Fruit fly (Drosophila melanogaster): ENCODE results near the gene Acbp2.

Acbp2 gene

dm6 chr3L:7090764-7091163 lies 40.9 kb upstream of the Acbp2 start (continued):
- TF ChIP-seq Blimp-1 (GFP tag; optimal IDR thresholded peaks at IDR 0.05): peak; percentile 67
- peak; percentile 37; the same call in 1 of the 2 replicates for TF ChIP-seq klu (GFP tag; IDR thresholded peaks at IDR 0.05)
- TF ChIP-seq CG6791 (GFP tag; IDR thresholded peaks at IDR 0.05; ENCODE audit: partially characterized antibody): no peak
- peak; percentile 52 for TF ChIP-seq CG18764 (GFP tag; optimal IDR thresholded peaks at IDR 0.05)
- TF ChIP-seq CG1792 (GFP tag; optimal IDR thresholded peaks at IDR 0.05): peak; percentile 39
- peak; percentile 21 for TF ChIP-seq jumu (GFP tag; optimal IDR thresholded peaks at IDR 0.05)
- TF ChIP-seq CG10654 (GFP tag; optimal IDR thresholded peaks at IDR 0.05): peak; percentile 58
- TF ChIP-seq ERR (GFP tag; optimal IDR thresholded peaks at IDR 0.05): peak; percentile 25
- no peak for TF ChIP-seq HLHmδ (GFP tag; optimal IDR thresholded peaks at IDR 0.05)
- TF ChIP-seq CG33213 (GFP tag; optimal IDR thresholded peaks at IDR 0.05): peak; percentile 62
- TF ChIP-seq Xbp1 (GFP tag; optimal IDR thresholded peaks at IDR 0.05): peak; percentile 59
- TF ChIP-seq CG11560 (tag; IDR thresholded peaks at IDR 0.05): peak; percentile 21; the same call in 1 of the 3 replicates
- peak; percentile 22; the same call in 1 of the 2 replicates for TF ChIP-seq Gsc (GFP tag; IDR thresholded peaks at IDR 0.05)
- TF ChIP-seq slou (GFP tag; optimal IDR thresholded peaks at IDR 0.05): no peak
- peak; percentile 65 for TF ChIP-seq Fer3 (tag; optimal IDR thresholded peaks at IDR 0.05)
- no peak for TF ChIP-seq insv (GFP tag; optimal IDR thresholded peaks at IDR 0.05)
- TF ChIP-seq CG13775 (GFP tag; optimal IDR thresholded peaks at IDR 0.05): no peak
- peak; percentile 24 for TF ChIP-seq Myb (GFP tag; optimal IDR thresholded peaks at IDR 0.05)
- TF ChIP-seq gt (GFP tag; IDR thresholded peaks at IDR 0.05): no peak
- TF ChIP-seq lilli (GFP tag; optimal IDR thresholded peaks at IDR 0.05): peak; percentile 29
- no peak for TF ChIP-seq eyg (GFP tag; optimal IDR thresholded peaks at IDR 0.05)
- peak; percentile 67 for TF ChIP-seq CG7372 (GFP tag; IDR thresholded peaks at IDR 0.05)
- peak; percentile 5 for TF ChIP-seq Spps (tag; optimal IDR thresholded peaks at IDR 0.05)
- no peak for TF ChIP-seq CG2129 (GFP tag; IDR thresholded peaks at IDR 0.05; ENCODE audit: partially characterized antibody)
- TF ChIP-seq jigr1 (GFP tag; IDR thresholded peaks at IDR 0.05): peak; percentile 63; the same call in 1 of the 3 replicates
- TF ChIP-seq sna (GFP tag; IDR thresholded peaks at IDR 0.05; ENCODE audit: partially characterized antibody): no peak
- peak; percentile 16 for TF ChIP-seq dm (GFP tag; optimal IDR thresholded peaks at IDR 0.05)
- peak; percentile 46 for TF ChIP-seq Hsf (GFP tag; optimal IDR thresholded peaks at IDR 0.05)
- TF ChIP-seq oc (tag; optimal IDR thresholded peaks at IDR 0.05): peak; percentile 17
- TF ChIP-seq CG4404 (GFP tag; IDR thresholded peaks at IDR 0.05): peak; percentile 47
- peak; percentile 56; the same call in 2 of the 3 replicates for TF ChIP-seq Optix (GFP tag; IDR thresholded peaks at IDR 0.05)
- no peak for TF ChIP-seq gfzf (GFP tag; optimal IDR thresholded peaks at IDR 0.05)
- TF ChIP-seq CG3726 (GFP tag; IDR thresholded peaks at IDR 0.05): peak; percentile 80
- no peak for TF ChIP-seq CG10543 (GFP tag; optimal IDR thresholded peaks at IDR 0.05)
- TF ChIP-seq toy (GFP tag; IDR thresholded peaks at IDR 0.05): no peak
- no peak for TF ChIP-seq CG42726 (GFP tag; IDR thresholded peaks at IDR 0.05; ENCODE audit: partially characterized antibody)
- no peak for TF ChIP-seq CG7987 (GFP tag; optimal IDR thresholded peaks at IDR 0.05)
- TF ChIP-seq cato (GFP tag; optimal IDR thresholded peaks at IDR 0.05; ENCODE audit: borderline replicate concordance): no peak
- TF ChIP-seq tgo (GFP tag; IDR thresholded peaks at IDR 0.05): peak; percentile 83
- peak; percentile 47; the same call in 1 of the 3 replicates for TF ChIP-seq gce (GFP tag; IDR thresholded peaks at IDR 0.05)
- no peak for TF ChIP-seq CG3407 (GFP tag; optimal IDR thresholded peaks at IDR 0.05)
- no peak for TF ChIP-seq CG15479 (GFP tag; optimal IDR thresholded peaks at IDR 0.05)
- no peak for TF ChIP-seq mirr (GFP tag; optimal IDR thresholded peaks at IDR 0.05)
- TF ChIP-seq CoRest (tag; optimal IDR thresholded peaks at IDR 0.05): peak; percentile 53
- TF ChIP-seq CG17802 (tag; optimal IDR thresholded peaks at IDR 0.05): peak; percentile 36
- peak; percentile 25 for TF ChIP-seq zen (tag; optimal IDR thresholded peaks at IDR 0.05)
- TF ChIP-seq CG8478 (optimal IDR thresholded peaks at IDR 0.05): no peak
- TF ChIP-seq CG4730 (GFP tag; IDR thresholded peaks at IDR 0.05): peak; percentile 56
- TF ChIP-seq HmgD (GFP tag; optimal IDR thresholded peaks at IDR 0.05): no peak
- TF ChIP-seq CG34224 (GFP tag; IDR thresholded peaks at IDR 0.05; ENCODE audit: partially characterized antibody): no peak
- TF ChIP-seq ems (GFP tag; optimal IDR thresholded peaks at IDR 0.05): peak; percentile 62
